Worm (Caenorhabditis elegans) whole organism, L4 larva: Measurements from ENCODE around the gene taf-12.

Experiments used
- D1046.2 ChIP-seq: fragments of 200-800 bp; sonication (Bioruptor generic); IDR thresholded peaks from 2 replicates; pipeline ENCODE4 v1.3.6; 2022; ENCODE audit warnings: missing genetic modification characterization, missing compliant biosample characterization
- F44E2.7 ChIP-seq: fragments of 200-800 bp; sonication (Bioruptor generic); IDR thresholded peaks from 2 replicates; pipeline ENCODE4 v2.1.2; 2022; ENCODE audit warnings: missing genetic modification characterization, missing compliant biosample characterization
- F49E8.2 ChIP-seq: sonication (generic microtip); optimal IDR thresholded peaks from 2 replicates; lab custom pipeline; 2016; ENCODE audit warnings: missing compliant biosample characterization, mild to moderate bottlenecking, missing genetic modification characterization, borderline replicate concordance
- R02D3.7 ChIP-seq: fragments of 150-350 bp; sonication (generic microtip); optimal IDR thresholded peaks from 3 replicates; lab custom pipeline; 2014; ENCODE audit warnings: missing biosample characterization, missing genetic modification characterization
- T20F7.1 ChIP-seq: fragments of 200-800 bp; sonication (Bioruptor generic); optimal IDR thresholded peaks from 2 replicates; lab custom pipeline; 2018; ENCODE audit warnings: mild to moderate bottlenecking, missing genetic modification characterization, missing compliant biosample characterization
- T26A8.4 ChIP-seq: fragments of 200-800 bp; sonication (Bioruptor generic); IDR thresholded peaks from 2 replicates; pipeline ENCODE4 v1.3.6; 2022; ENCODE audit warnings: missing genetic modification characterization, missing compliant biosample characterization
- Y105C5A.15 ChIP-seq: fragments of 200-800 bp; sonication (Bioruptor generic); IDR thresholded peaks from 2 replicates; pipeline ENCODE4 v1.3.6; 2022; ENCODE audit warnings: missing genetic modification characterization, missing compliant biosample characterization
- Y75B8A.6 ChIP-seq: fragments of 200-800 bp; sonication (Bioruptor generic); IDR thresholded peaks from 2 replicates; pipeline ENCODE4 v1.3.6; 2022; ENCODE audit warnings: missing genetic modification reagents, missing genetic modification characterization, missing compliant biosample characterization
- ZK337.2 ChIP-seq: fragments of 200-800 bp; sonication (Bioruptor generic); IDR thresholded peaks from 2 replicates; pipeline ENCODE4 v1.3.6; 2022; ENCODE audit warnings: missing genetic modification reagents, missing genetic modification characterization, missing compliant biosample characterization
- aha-1 ChIP-seq: fragments of 150-350 bp; peaks from one replicate; lab custom pipeline; 2014; ENCODE audit warnings: missing biosample characterization, missing genetic modification characterization
- aly-2 ChIP-seq: sonication (generic microtip); optimal IDR thresholded peaks from 2 replicates; lab custom pipeline; 2018; ENCODE audit warnings: missing biosample characterization, missing genetic modification characterization
- ama-1 ChIP-seq: fragments of 150-350 bp; optimal IDR thresholded peaks from 2 replicates; lab custom pipeline; 2014; ENCODE audit warnings: inconsistent platforms, mixed read lengths
- arid-1 ChIP-seq: fragments of 200-800 bp; sonication (Bioruptor generic); conservative IDR thresholded peaks from 2 replicates; pipeline ENCODE4 v1.3.6; 2022; ENCODE audit warnings: missing genetic modification reagents, missing genetic modification characterization, missing compliant biosample characterization
- ceh-20 ChIP-seq: fragments of 200-800 bp; sonication (Bioruptor generic); IDR thresholded peaks from 2 replicates; pipeline ENCODE4 v1.3.6; 2022; ENCODE audit warnings: missing genetic modification reagents, missing genetic modification characterization, missing compliant biosample characterization
- ceh-32 ChIP-seq: sonication (generic microtip); optimal IDR thresholded peaks from 2 replicates; lab custom pipeline; 2016; ENCODE audit warnings: mild to moderate bottlenecking, missing genetic modification characterization, missing compliant biosample characterization; ENCODE audit not compliant: poor library complexity
- ceh-44 ChIP-seq: fragments of 200-800 bp; sonication (Bioruptor generic); IDR thresholded peaks from 2 replicates; pipeline ENCODE4 v1.3.6; 2022; ENCODE audit warnings: missing genetic modification reagents, missing genetic modification characterization, missing compliant biosample characterization
- ceh-82 ChIP-seq: sonication (generic microtip); optimal IDR thresholded peaks from 2 replicates; lab custom pipeline; 2017; ENCODE audit warnings: missing biosample characterization, missing genetic modification characterization
- ces-1 ChIP-seq: fragments of 150-350 bp; sonication (generic microtip); optimal IDR thresholded peaks from 4 replicates; lab custom pipeline; 2014; ENCODE audit warnings: missing biosample characterization, missing genetic modification reagents, missing genetic modification characterization
- cey-2 ChIP-seq: sonication (generic microtip); optimal IDR thresholded peaks from 3 replicates; lab custom pipeline; 2017; ENCODE audit warnings: missing genetic modification characterization, mild to moderate bottlenecking, missing compliant biosample characterization, antibody characterized with exemption, borderline replicate concordance; ENCODE audit not compliant: insufficient read depth
- daf-16 ChIP-seq, 3 experiments: sonication (generic microtip); optimal IDR thresholded peaks; 2 replicates each; lab custom pipeline; 2016 to 2017; ENCODE audit warnings: missing genetic modification characterization in 3 of 3, missing genetic modification reagents in 3 of 3, mild to moderate bottlenecking in 2 of 3, missing compliant biosample characterization in 2 of 3, missing biosample characterization in 1 of 3, moderate library complexity in 1 of 3
- daf-19 ChIP-seq: fragments of 200-800 bp; sonication (Bioruptor generic); conservative IDR thresholded peaks from 2 replicates; pipeline ENCODE4 v1.3.6; 2022; ENCODE audit warnings: missing genetic modification characterization, missing compliant biosample characterization
- dmd-8 ChIP-seq: fragments of 200-800 bp; sonication (Bioruptor generic); IDR thresholded peaks from 2 replicates; pipeline ENCODE4 v1.3.6; 2022; ENCODE audit warnings: missing genetic modification characterization, missing compliant biosample characterization
- dmd-9 ChIP-seq: fragments of 200-800 bp; sonication (Bioruptor generic); IDR thresholded peaks from 2 replicates; pipeline ENCODE4 v1.3.6; 2022; ENCODE audit warnings: missing genetic modification reagents, missing genetic modification characterization, missing compliant biosample characterization
- duxl-1 ChIP-seq: sonication (generic microtip); optimal IDR thresholded peaks from 2 replicates; lab custom pipeline; 2016; ENCODE audit warnings: mild to moderate bottlenecking, missing genetic modification characterization, moderate library complexity, missing compliant biosample characterization; ENCODE audit not compliant: poor library complexity
- egl-27 ChIP-seq: sonication (generic microtip); optimal IDR thresholded peaks from 3 replicates; lab custom pipeline; 2017; ENCODE audit warnings: missing biosample characterization, missing genetic modification reagents, missing genetic modification characterization
- egl-43 ChIP-seq: fragments of 200-800 bp; sonication (Bioruptor generic); IDR thresholded peaks from 2 replicates; pipeline ENCODE4 v1.3.6; 2022; ENCODE audit warnings: missing genetic modification reagents, missing genetic modification characterization, missing compliant biosample characterization
- fkh-10 ChIP-seq: fragments of 150-350 bp; optimal IDR thresholded peaks from 2 replicates; lab custom pipeline; 2014; ENCODE audit warnings: missing biosample characterization, missing genetic modification reagents, missing genetic modification characterization
- fos-1 ChIP-seq: fragments of 150-350 bp; optimal IDR thresholded peaks from 2 replicates; lab custom pipeline; 2014; ENCODE audit warnings: missing biosample characterization, missing genetic modification characterization
- lim-7 ChIP-seq: fragments of 200-800 bp; sonication (Bioruptor generic); IDR thresholded peaks from 2 replicates; pipeline ENCODE4 v1.3.6; 2022; ENCODE audit warnings: missing genetic modification characterization, missing compliant biosample characterization
- lin-13 ChIP-seq: fragments of 150-350 bp; optimal IDR thresholded peaks from 2 replicates; lab custom pipeline; 2014; ENCODE audit warnings: missing biosample characterization, missing genetic modification reagents, missing genetic modification characterization
- lin-15B ChIP-seq: fragments of 150-350 bp; sonication (generic microtip); optimal IDR thresholded peaks from 3 replicates; lab custom pipeline; 2014; ENCODE audit warnings: missing biosample characterization, missing genetic modification characterization
- lin-29 ChIP-seq: fragments of 200-800 bp; sonication (Bioruptor generic); IDR thresholded peaks from 2 replicates; pipeline ENCODE4 v1.3.6; 2022; ENCODE audit warnings: missing genetic modification reagents, missing genetic modification characterization, missing compliant biosample characterization
- lir-3 ChIP-seq: sonication (generic microtip); optimal IDR thresholded peaks from 2 replicates; lab custom pipeline; 2016; ENCODE audit warnings: mild to moderate bottlenecking, missing genetic modification characterization, missing compliant biosample characterization
- madf-5 ChIP-seq, 2 experiments: fragments of 200-800 bp; sonication (Bioruptor generic); IDR thresholded peaks; 2 replicates each; pipeline ENCODE4 v1.3.6; 2022; ENCODE audit warnings: missing compliant biosample characterization in 2 of 2, missing genetic modification characterization in 2 of 2
- mdl-1 ChIP-seq, 2 experiments: fragments of 150-350 bp in 1 of 2; sonication (generic microtip) in 1 of 2; optimal IDR thresholded peaks; 2 replicates each; lab custom pipeline; 2014 to 2017; ENCODE audit warnings: missing biosample characterization in 2 of 2, missing genetic modification characterization in 2 of 2
- nhr-10 ChIP-seq: fragments of 150-350 bp; optimal IDR thresholded peaks from 2 replicates; lab custom pipeline; 2014; ENCODE audit warnings: missing biosample characterization, missing genetic modification characterization
- nhr-102 ChIP-seq: sonication (generic microtip); optimal IDR thresholded peaks from 2 replicates; lab custom pipeline; 2016; ENCODE audit warnings: mild to moderate bottlenecking, missing genetic modification characterization, moderate library complexity, missing compliant biosample characterization
- nhr-111 ChIP-seq: fragments of 200-800 bp; sonication (Bioruptor generic); optimal IDR thresholded peaks from 2 replicates; lab custom pipeline; 2018; ENCODE audit warnings: mild to moderate bottlenecking, missing genetic modification characterization, missing compliant biosample characterization
- nhr-237 ChIP-seq: sonication (generic microtip); optimal IDR thresholded peaks from 2 replicates; lab custom pipeline; 2017; ENCODE audit warnings: missing biosample characterization, missing genetic modification characterization
- nhr-25 ChIP-seq: sonication (generic microtip); optimal IDR thresholded peaks from 2 replicates; lab custom pipeline; 2017; ENCODE audit warnings: missing genetic modification characterization, mild to moderate bottlenecking, missing compliant biosample characterization, antibody characterized with exemption, moderate library complexity, borderline replicate concordance; ENCODE audit not compliant: insufficient read depth
- nhr-41 ChIP-seq: fragments of 200-800 bp; sonication (Bioruptor generic); IDR thresholded peaks from 2 replicates; pipeline ENCODE4 v1.3.6; 2022; ENCODE audit warnings: missing genetic modification reagents, missing genetic modification characterization, missing compliant biosample characterization
- nhr-42 ChIP-seq: fragments of 200-800 bp; sonication (Bioruptor generic); IDR thresholded peaks from 2 replicates; pipeline ENCODE4 v1.3.6; 2022; ENCODE audit warnings: missing genetic modification characterization, missing compliant biosample characterization
- nhr-77 ChIP-seq: fragments of 150-350 bp; optimal IDR thresholded peaks from 2 replicates; lab custom pipeline; 2014; ENCODE audit warnings: missing biosample characterization, missing genetic modification characterization
- pqm-1 ChIP-seq: sonication (generic microtip); optimal IDR thresholded peaks from 2 replicates; lab custom pipeline; 2017; ENCODE audit warnings: missing biosample characterization, missing genetic modification characterization
- sdz-12 ChIP-seq: fragments of 200-800 bp; sonication (Bioruptor generic); optimal IDR thresholded peaks from 2 replicates; lab custom pipeline; 2018; ENCODE audit warnings: mild to moderate bottlenecking, missing genetic modification characterization, missing compliant biosample characterization
- snpc-4 ChIP-seq: fragments of 150-350 bp; optimal IDR thresholded peaks from 2 replicates; lab custom pipeline; 2014; ENCODE audit warnings: missing biosample characterization, missing genetic modification characterization
- spr-3 ChIP-seq: fragments of 200-800 bp; sonication (Bioruptor generic); optimal IDR thresholded peaks from 2 replicates; lab custom pipeline; 2018; ENCODE audit warnings: mild to moderate bottlenecking, missing genetic modification characterization, missing compliant biosample characterization
- unc-39 ChIP-seq: sonication (generic microtip); optimal IDR thresholded peaks from 2 replicates; lab custom pipeline; 2017; ENCODE audit warnings: missing biosample characterization, missing genetic modification characterization
- unc-62 ChIP-seq, 3 experiments: fragments of 150-350 bp in 1 of 3; sonication (generic microtip); optimal IDR thresholded peaks in 2 of 3; peaks in 1 of 3; 1 replicate in 1 of 3; 2 replicates in 2 of 3; lab custom pipeline; 2014 to 2017; ENCODE audit warnings: missing biosample characterization in 3 of 3, missing genetic modification characterization in 3 of 3, missing genetic modification reagents in 3 of 3, missing genotype in 1 of 3
- zip-11 ChIP-seq: fragments of 200-800 bp; sonication (Bioruptor generic); IDR thresholded peaks from 2 replicates; pipeline ENCODE4 v1.3.6; 2022; ENCODE audit warnings: missing genetic modification characterization, missing compliant biosample characterization
- zip-2 ChIP-seq: fragments of 150-350 bp; optimal IDR thresholded peaks from 2 replicates; lab custom pipeline; 2014; ENCODE audit warnings: missing biosample characterization, missing genetic modification characterization
- ztf-7 ChIP-seq: fragments of 150-350 bp; optimal IDR thresholded peaks from 2 replicates; lab custom pipeline; 2014; ENCODE audit warnings: missing biosample characterization, missing genetic modification characterization

The taf-12 gene

ce11 chrIII:11834783-11835182 lies 34.3 kb downstream of the taf-12 start (continued):
- no peak for TF ChIP-seq T26A8.4
- no peak for TF ChIP-seq Y75B8A.6
- no peak for TF ChIP-seq ZK337.2 (GFP tag; lab: Robert Waterston, UW)
- TF ChIP-seq T20F7.1 (GFP tag; lab: Kevin White, UChicago) = no peak
- TF ChIP-seq Y105C5A.15 (GFP tag; lab: Robert Waterston, UW) = no peak
- peak; percentile 62 for TF ChIP-seq aha-1 (tag; lab: Kevin White, UChicago)
- TF ChIP-seq nhr-102 (tag; lab: Kevin White, UChicago) = peak; percentile 15
- no peak for TF ChIP-seq D1046.2 (GFP tag; lab: Robert Waterston, UW)
- TF ChIP-seq aly-2 (tag; lab: Kevin White, UChicago) = no peak
- TF ChIP-seq lim-7 (GFP tag; lab: Robert Waterston, UW) = no peak
- TF ChIP-seq mdl-1 (tag; optimal IDR thresholded peaks at IDR 0.05; lab: Kevin White, UChicago) = peak in 1 of 2 experiments; percentile 8
- TF ChIP-seq lir-3 (tag; lab: Kevin White, UChicago) = no peak
- TF ChIP-seq ceh-32 (tag; lab: Kevin White, UChicago) = no peak
- TF ChIP-seq spr-3 (GFP tag; lab: Kevin White, UChicago) = no peak
- TF ChIP-seq nhr-10 (tag; lab: Kevin White, UChicago) = no peak
- TF ChIP-seq fkh-10 (GFP tag; lab: Kevin White, UChicago) = no peak
- TF ChIP-seq unc-62 (GFP tag; optimal IDR thresholded peaks at IDR 0.05 in 1 of 2; lab: Kevin White, UChicago) = peak in 1 of 2 experiments; percentile 22
- TF ChIP-seq unc-62 (tag; optimal IDR thresholded peaks at IDR 0.05; lab: Kevin White, UChicago) = no peak
- TF ChIP-seq nhr-41 = no peak
- no peak for TF ChIP-seq snpc-4 (tag; lab: Kevin White, UChicago)
- no peak for TF ChIP-seq unc-39 (tag; lab: Kevin White, UChicago)
- TF ChIP-seq nhr-42 (GFP tag; lab: Robert Waterston, UW) = no peak
- no peak for TF ChIP-seq ceh-20
- TF ChIP-seq duxl-1 = no peak
- peak; percentile 34 for TF ChIP-seq lin-13
- no peak for TF ChIP-seq ama-1 (lab: Kevin White, UChicago)
- no peak for TF ChIP-seq cey-2
- no peak for TF ChIP-seq egl-27
- no peak for TF ChIP-seq fos-1 (tag; lab: Kevin White, UChicago)
- TF ChIP-seq egl-43 = no peak
- no peak for TF ChIP-seq ztf-7 (tag; lab: Kevin White, UChicago)
- no peak for TF ChIP-seq dmd-8 (GFP tag; lab: Robert Waterston, UW)
- no peak for TF ChIP-seq F49E8.2 (tag; lab: Kevin White, UChicago)
- TF ChIP-seq ceh-44 (GFP tag; lab: Robert Waterston, UW) = no peak
- no peak for TF ChIP-seq ces-1
- no peak for TF ChIP-seq F44E2.7 (GFP tag; lab: Robert Waterston, UW)
- peak; percentile 21 for TF ChIP-seq pqm-1 (tag; lab: Kevin White, UChicago)
- TF ChIP-seq madf-5 (GFP tag; IDR thresholded peaks at IDR 0.05; lab: Robert Waterston, UW) = no peak
- no peak for TF ChIP-seq zip-2 (tag; lab: Kevin White, UChicago)
- TF ChIP-seq nhr-237 = no peak
- TF ChIP-seq ceh-82 = no peak
- no peak for TF ChIP-seq arid-1 (GFP tag; lab: Robert Waterston, UW)
- TF ChIP-seq R02D3.7 (tag; lab: Kevin White, UChicago) = no peak
- TF ChIP-seq daf-16 (GFP tag; optimal IDR thresholded peaks at IDR 0.05; lab: Kevin White, UChicago) = peak in 1 of 2 experiments; percentile 45
- TF ChIP-seq daf-16 (tag; optimal IDR thresholded peaks at IDR 0.05; lab: Kevin White, UChicago) = peak; percentile 90
- no peak for TF ChIP-seq sdz-12 (GFP tag; lab: Kevin White, UChicago)
- TF ChIP-seq zip-11 (GFP tag; lab: Robert Waterston, UW) = no peak
- no peak for TF ChIP-seq lin-29 (GFP tag; lab: Robert Waterston, UW)
- no peak for TF ChIP-seq nhr-111 (GFP tag; lab: Kevin White, UChicago)
- TF ChIP-seq nhr-25 (tag; lab: Kevin White, UChicago) = no peak
- TF ChIP-seq dmd-9 = no peak
- TF ChIP-seq lin-15B = no peak
- TF ChIP-seq nhr-77 = peak; percentile 14
- TF ChIP-seq daf-19 (GFP tag; lab: Robert Waterston, UW) = no peak
